Worm (Caenorhabditis elegans): ENCODE measurements around the gene dod-23.

Gene dod-23

ce11 chrII:8399064-8399463, at the start of gene dod-23:
TSS of gene dod-23 (minus strand) at chrII:8399164.
- TF ChIP-seq B0310.2 (tag; optimal IDR thresholded peaks at IDR 0.05) (no peak), scrt-1 (GFP tag; IDR thresholded peaks at IDR 0.05) (no peak), tbx-11 (GFP tag; IDR thresholded peaks at IDR 0.05) (no peak), F13C5.2 (tag; optimal IDR thresholded peaks at IDR 0.05) (no peak), ets-7 (tag; optimal IDR thresholded peaks at IDR 0.05) (no peak)

DNA sequence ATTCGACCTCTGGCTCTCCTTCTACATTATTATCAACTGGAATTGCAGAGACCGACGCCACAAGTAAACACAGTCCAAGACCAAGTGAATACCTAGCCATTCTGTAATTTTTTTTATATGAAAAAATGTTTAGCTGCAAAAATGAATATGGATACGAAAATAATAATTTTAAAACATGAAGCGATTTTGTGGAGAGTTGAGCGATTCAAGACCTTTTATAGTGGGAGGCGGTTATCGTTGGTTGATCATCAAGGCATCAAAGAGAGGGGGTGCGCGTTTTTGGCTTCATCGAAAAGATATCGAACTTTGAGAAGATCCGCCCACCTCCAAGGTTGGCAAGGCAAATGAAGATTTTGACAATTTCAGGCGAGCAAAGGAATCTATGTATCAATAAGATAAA, 47.8 kb upstream of the dod-23 start, which contains the start of gene cut-3:
Gene cut-3, minus strand, starts transcription at position 101 of the 400 bp plus-strand sequence.
- TF ChIP-seq scrt-1 (GFP tag; IDR thresholded peaks at IDR 0.05) (no peak), aly-1 (tag; optimal IDR thresholded peaks at IDR 0.05) (no peak), flt-1 (GFP tag; IDR thresholded peaks at IDR 0.05) (no peak), ceh-13 (GFP tag; optimal IDR thresholded peaks at IDR 0.05) (no peak), hmg-4 (GFP tag; optimal IDR thresholded peaks at IDR 0.05) (no peak), ama-1 (optimal IDR thresholded peaks at IDR 0.05) (no peak), tbx-11 (GFP tag; IDR thresholded peaks at IDR 0.05) (no peak), tbx-37 (GFP tag; conservative IDR thresholded peaks at IDR 0.05) (no peak), sea-1 (GFP tag; conservative IDR thresholded peaks at IDR 0.05) (no peak), ceh-36 (tag; optimal IDR thresholded peaks at IDR 0.05) (no peak), F13C5.2 (tag; optimal IDR thresholded peaks at IDR 0.05) (no peak), ets-7 (tag; optimal IDR thresholded peaks at IDR 0.05) (no peak), hnd-1 (tag; optimal IDR thresholded peaks at IDR 0.05) (no peak), B0310.2 (tag; optimal IDR thresholded peaks at IDR 0.05) (no peak), hmbx-1 (tag; optimal IDR thresholded peaks at IDR 0.05) (no peak), tra-4 (tag; optimal IDR thresholded peaks at IDR 0.05) (no peak), pes-1 (GFP tag; IDR thresholded peaks at IDR 0.05) (no peak)

DNA sequence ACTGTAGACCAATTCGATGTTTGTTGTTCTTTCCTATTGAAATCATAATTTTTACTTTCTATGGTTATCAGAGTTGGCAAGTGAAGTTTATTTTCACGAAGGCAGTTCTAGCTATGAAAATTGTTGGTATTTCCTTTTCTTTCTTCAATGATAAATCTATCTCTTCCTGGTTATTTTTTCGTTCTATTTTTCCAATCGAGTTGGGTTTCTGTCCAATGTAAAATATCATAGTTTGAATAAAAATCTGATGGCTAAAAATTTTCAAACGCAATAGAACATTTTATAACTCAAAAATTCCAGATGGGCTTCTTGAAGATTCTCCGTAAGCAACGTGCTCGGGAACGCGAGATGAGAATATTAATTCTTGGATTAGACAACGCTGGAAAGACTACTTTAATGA, 45.0 kb upstream of the dod-23 start, which contains the start of gene evl-20:
Gene evl-20, plus strand, starts transcription at position 301 of the 400 bp plus-strand sequence.
- TF ChIP-seq aly-1 (tag; optimal IDR thresholded peaks at IDR 0.05): no peak
- no peak for TF ChIP-seq pes-1 (GFP tag; IDR thresholded peaks at IDR 0.05)
- TF ChIP-seq tbx-11 (GFP tag; IDR thresholded peaks at IDR 0.05): no peak
- no peak for TF ChIP-seq hmg-4 (GFP tag; optimal IDR thresholded peaks at IDR 0.05)
- no peak for TF ChIP-seq ets-7 (tag; optimal IDR thresholded peaks at IDR 0.05)
- no peak for TF ChIP-seq B0310.2 (tag; optimal IDR thresholded peaks at IDR 0.05)
- TF ChIP-seq sea-1 (GFP tag; conservative IDR thresholded peaks at IDR 0.05): no peak
- TF ChIP-seq ceh-13 (GFP tag; optimal IDR thresholded peaks at IDR 0.05): no peak
- TF ChIP-seq tbx-37 (GFP tag; conservative IDR thresholded peaks at IDR 0.05): no peak
- no peak for TF ChIP-seq scrt-1 (GFP tag; IDR thresholded peaks at IDR 0.05)
- no peak for TF ChIP-seq F13C5.2 (tag; optimal IDR thresholded peaks at IDR 0.05)
- TF ChIP-seq hnd-1 (tag; optimal IDR thresholded peaks at IDR 0.05): no peak
- no peak for TF ChIP-seq flt-1 (GFP tag; IDR thresholded peaks at IDR 0.05)
- no peak for TF ChIP-seq hmbx-1 (tag; optimal IDR thresholded peaks at IDR 0.05)
- TF ChIP-seq ceh-36 (tag; optimal IDR thresholded peaks at IDR 0.05): no peak
- TF ChIP-seq tra-4 (tag; optimal IDR thresholded peaks at IDR 0.05): no peak
- TF ChIP-seq ama-1 (optimal IDR thresholded peaks at IDR 0.05): no peak

DNA sequence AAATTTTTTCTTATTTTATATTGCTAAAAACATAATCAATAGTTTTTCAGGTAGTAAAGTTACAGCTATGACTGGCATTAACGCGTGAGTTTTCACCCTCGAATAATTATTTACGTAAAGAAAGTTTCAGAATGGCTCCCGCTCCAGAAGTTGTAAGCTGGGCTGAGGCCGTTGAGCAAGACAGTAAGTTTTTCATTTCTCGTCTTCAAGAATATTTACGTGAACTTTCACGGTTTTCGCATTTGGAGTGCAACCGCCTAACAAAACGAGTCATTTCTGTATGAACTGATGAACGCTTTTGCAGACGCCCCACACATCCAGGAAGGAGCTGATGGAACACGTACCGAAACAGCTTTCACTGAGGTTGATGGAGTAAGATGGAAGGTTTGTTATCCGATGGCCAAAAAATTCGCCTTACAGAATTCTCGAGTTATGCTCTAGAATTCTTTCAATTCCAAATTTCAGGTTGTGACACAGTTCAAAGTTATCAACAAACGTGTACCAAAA, 43.8 kb upstream of the dod-23 start, which contains the start of gene eif-3.G:
Gene eif-3.G, plus strand, starts transcription at position 51 of the 507 bp plus-strand sequence.
- no peak for TF ChIP-seq ceh-13 (GFP tag; optimal IDR thresholded peaks at IDR 0.05)
- no peak for TF ChIP-seq sea-1 (GFP tag; conservative IDR thresholded peaks at IDR 0.05)
- TF ChIP-seq tbx-37 (GFP tag; conservative IDR thresholded peaks at IDR 0.05): no peak
- TF ChIP-seq B0310.2 (tag; optimal IDR thresholded peaks at IDR 0.05): no peak
- no peak for TF ChIP-seq pes-1 (GFP tag; IDR thresholded peaks at IDR 0.05)
- TF ChIP-seq tra-4 (tag; optimal IDR thresholded peaks at IDR 0.05): no peak
- TF ChIP-seq aly-1 (tag; optimal IDR thresholded peaks at IDR 0.05): no peak
- no peak for TF ChIP-seq F13C5.2 (tag; optimal IDR thresholded peaks at IDR 0.05)
- no peak for TF ChIP-seq scrt-1 (GFP tag; IDR thresholded peaks at IDR 0.05)
- no peak for TF ChIP-seq flt-1 (GFP tag; IDR thresholded peaks at IDR 0.05)
- TF ChIP-seq hmbx-1 (tag; optimal IDR thresholded peaks at IDR 0.05): no peak
- no peak for TF ChIP-seq hnd-1 (tag; optimal IDR thresholded peaks at IDR 0.05)
- no peak for TF ChIP-seq tbx-11 (GFP tag; IDR thresholded peaks at IDR 0.05)
- no peak for TF ChIP-seq ceh-36 (tag; optimal IDR thresholded peaks at IDR 0.05)

DNA sequence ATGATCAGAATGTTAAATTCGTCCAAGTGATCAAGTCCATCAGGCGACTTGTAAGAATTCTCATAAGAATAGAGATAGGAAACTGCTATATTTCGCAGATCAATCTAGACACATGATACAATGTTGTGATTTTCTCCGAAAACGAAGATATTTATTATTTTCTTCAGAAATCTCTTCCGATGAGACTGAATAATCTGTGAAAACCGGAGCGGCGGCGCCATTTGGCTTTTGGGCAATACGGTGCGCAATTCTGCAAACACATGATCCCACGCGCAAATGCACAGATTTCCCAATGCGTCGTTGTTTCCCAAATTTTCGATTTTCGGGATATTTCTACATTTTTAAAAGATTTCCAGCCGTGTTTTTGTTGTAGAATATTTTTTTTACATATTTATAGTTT, 43.2 kb upstream of the dod-23 start:
- peak; percentile 39 for TF ChIP-seq hmg-4 (GFP tag; optimal IDR thresholded peaks at IDR 0.05)
- TF ChIP-seq tbx-11 (GFP tag; IDR thresholded peaks at IDR 0.05): peak; percentile 19; the same call in 1 of the 2 replicates
- no peak for TF ChIP-seq tra-4 (tag; optimal IDR thresholded peaks at IDR 0.05)
- peak; percentile 59 for TF ChIP-seq F13C5.2 (tag; optimal IDR thresholded peaks at IDR 0.05)

DNA sequence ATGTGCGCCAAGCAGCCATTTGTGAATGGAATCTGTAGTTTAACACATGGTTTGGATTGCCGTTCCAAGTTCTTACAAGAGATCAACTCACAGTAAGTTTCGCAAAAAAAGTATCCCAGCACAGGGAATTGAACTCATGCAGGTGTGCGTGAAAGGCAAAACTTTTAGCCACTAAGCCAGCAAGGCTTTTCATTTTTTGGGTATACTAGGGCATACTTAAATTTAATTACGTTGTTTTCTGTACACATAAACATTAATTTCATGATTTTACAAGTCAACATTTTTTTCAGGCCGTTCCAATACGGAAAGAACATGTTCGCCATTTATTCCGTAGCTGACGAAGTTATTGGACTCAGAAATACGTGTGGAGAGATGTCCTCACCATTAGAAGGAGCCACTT, 42.6 kb upstream of the dod-23 start:
- no peak for TF ChIP-seq F13C5.2 (tag; optimal IDR thresholded peaks at IDR 0.05)
- TF ChIP-seq hnd-1 (tag; optimal IDR thresholded peaks at IDR 0.05): no peak
- no peak for TF ChIP-seq B0310.2 (tag; optimal IDR thresholded peaks at IDR 0.05)
- TF ChIP-seq tbx-11 (GFP tag; IDR thresholded peaks at IDR 0.05): no peak
- no peak for TF ChIP-seq tra-4 (tag; optimal IDR thresholded peaks at IDR 0.05)
- no peak for TF ChIP-seq sea-1 (GFP tag; conservative IDR thresholded peaks at IDR 0.05)
- TF ChIP-seq ets-7 (tag; optimal IDR thresholded peaks at IDR 0.05): no peak
- no peak for TF ChIP-seq hmg-4 (GFP tag; optimal IDR thresholded peaks at IDR 0.05)
- no peak for TF ChIP-seq tbx-37 (GFP tag; conservative IDR thresholded peaks at IDR 0.05)
- no peak for TF ChIP-seq pes-1 (GFP tag; IDR thresholded peaks at IDR 0.05)
- no peak for TF ChIP-seq ama-1 (optimal IDR thresholded peaks at IDR 0.05)
- TF ChIP-seq aly-1 (tag; optimal IDR thresholded peaks at IDR 0.05): no peak
- no peak for TF ChIP-seq flt-1 (GFP tag; IDR thresholded peaks at IDR 0.05)
- no peak for TF ChIP-seq ceh-36 (tag; optimal IDR thresholded peaks at IDR 0.05)
- no peak for TF ChIP-seq ceh-13 (GFP tag; optimal IDR thresholded peaks at IDR 0.05)
- TF ChIP-seq hmbx-1 (tag; optimal IDR thresholded peaks at IDR 0.05): no peak
- TF ChIP-seq scrt-1 (GFP tag; IDR thresholded peaks at IDR 0.05): no peak

DNA sequence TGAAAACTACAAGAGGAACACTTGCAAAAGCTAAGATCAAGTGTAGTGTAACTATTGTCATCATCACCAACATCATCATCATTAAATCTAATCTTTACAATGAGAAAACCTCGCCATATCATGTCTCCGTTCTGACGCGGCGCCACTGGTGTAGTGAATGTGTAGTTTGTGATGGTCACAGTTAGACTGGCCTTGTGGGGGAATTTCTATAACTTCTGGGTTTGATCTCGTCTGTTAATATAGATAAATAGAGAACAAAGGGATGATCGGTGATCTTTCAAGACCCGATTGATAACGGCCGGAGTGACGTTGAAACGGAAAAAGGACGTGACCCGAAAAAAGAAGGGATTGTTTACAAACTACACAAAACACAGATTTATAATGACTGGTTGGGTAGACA, 41.8 kb upstream of the dod-23 start:
- TF ChIP-seq ceh-36 (tag; optimal IDR thresholded peaks at IDR 0.05): no peak
- no peak for TF ChIP-seq tra-4 (tag; optimal IDR thresholded peaks at IDR 0.05)
- no peak for TF ChIP-seq flt-1 (GFP tag; IDR thresholded peaks at IDR 0.05)
- TF ChIP-seq tbx-11 (GFP tag; IDR thresholded peaks at IDR 0.05): no peak
- TF ChIP-seq aly-1 (tag; optimal IDR thresholded peaks at IDR 0.05): no peak
- TF ChIP-seq tbx-37 (GFP tag; conservative IDR thresholded peaks at IDR 0.05): no peak
- no peak for TF ChIP-seq sea-1 (GFP tag; conservative IDR thresholded peaks at IDR 0.05)
- TF ChIP-seq ceh-13 (GFP tag; optimal IDR thresholded peaks at IDR 0.05): no peak
- TF ChIP-seq hnd-1 (tag; optimal IDR thresholded peaks at IDR 0.05): no peak
- no peak for TF ChIP-seq ama-1 (optimal IDR thresholded peaks at IDR 0.05)
- TF ChIP-seq pes-1 (GFP tag; IDR thresholded peaks at IDR 0.05): no peak
- TF ChIP-seq hmg-4 (GFP tag; optimal IDR thresholded peaks at IDR 0.05): no peak
- TF ChIP-seq scrt-1 (GFP tag; IDR thresholded peaks at IDR 0.05): no peak
- TF ChIP-seq B0310.2 (tag; optimal IDR thresholded peaks at IDR 0.05): no peak
- no peak for TF ChIP-seq hmbx-1 (tag; optimal IDR thresholded peaks at IDR 0.05)
- no peak for TF ChIP-seq ets-7 (tag; optimal IDR thresholded peaks at IDR 0.05)
- TF ChIP-seq F13C5.2 (tag; optimal IDR thresholded peaks at IDR 0.05): no peak

Data from whole organism, early embryonic.